Worm (Caenorhabditis elegans): ENCODE results near the gene F37B4.10.

The F37B4.10 gene

DNA sequence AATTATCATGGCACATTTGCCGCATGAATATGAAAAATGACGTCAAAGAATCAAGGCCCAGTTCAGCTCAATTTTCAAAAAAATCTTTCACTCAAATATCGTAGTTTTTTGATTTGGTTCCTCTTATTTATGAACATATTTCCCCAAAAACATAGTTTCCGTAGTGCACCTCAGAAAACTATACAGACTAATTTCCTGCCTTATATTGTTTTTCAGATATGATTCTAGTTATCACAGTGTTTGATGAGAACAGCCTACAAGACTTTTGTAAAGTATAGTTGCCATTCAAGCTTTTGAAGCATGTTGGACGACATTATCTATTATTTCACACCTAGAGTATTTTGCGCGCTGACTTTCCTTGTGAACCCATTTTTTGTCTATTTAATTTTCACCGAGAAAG lies 44.7 kb downstream of the F37B4.10 start, which contains the start of gene srj-50:
Gene srj-50 (plus strand): TSS at position 301 of the 400 bp plus-strand sequence.
- no peak for TF ChIP-seq hlh-30 (tag; optimal IDR thresholded peaks at IDR 0.05; ENCODE audit: insufficient read depth)
- TF ChIP-seq hlh-8 (tag; optimal IDR thresholded peaks at IDR 0.05), result no peak
- TF ChIP-seq C38D4.7 (GFP tag; optimal IDR thresholded peaks at IDR 0.05), result no peak
- TF ChIP-seq mec-3 (tag; optimal IDR thresholded peaks at IDR 0.05; ENCODE audit: borderline replicate concordance), result no peak
- TF ChIP-seq ceh-30 (tag; optimal IDR thresholded peaks at IDR 0.05), result no peak
- TF ChIP-seq pros-1 (tag; optimal IDR thresholded peaks at IDR 0.05), result no peak
- no peak for TF ChIP-seq ceh-24 (tag; optimal IDR thresholded peaks at IDR 0.05)
- no peak for TF ChIP-seq hlh-6 (tag; optimal IDR thresholded peaks at IDR 0.05)
- TF ChIP-seq sox-2 (GFP tag; IDR thresholded peaks at IDR 0.05), result no peak
- TF ChIP-seq fkh-10 (GFP tag; optimal IDR thresholded peaks at IDR 0.05), result no peak
- no peak for TF ChIP-seq pat-9 (tag; optimal IDR thresholded peaks at IDR 0.05)
- TF ChIP-seq K09A11.1 (tag; optimal IDR thresholded peaks at IDR 0.05; ENCODE audit: insufficient read depth), result no peak
- TF ChIP-seq ceh-48 (tag; optimal IDR thresholded peaks at IDR 0.05), result no peak
- TF ChIP-seq C08G9.2 (tag; optimal IDR thresholded peaks at IDR 0.05), result no peak
- TF ChIP-seq dmd-4 (tag; optimal IDR thresholded peaks at IDR 0.05; ENCODE audit: borderline replicate concordance), result no peak
- no peak for TF ChIP-seq rnt-1 (tag; optimal IDR thresholded peaks at IDR 0.05)
- no peak for TF ChIP-seq ceh-45 (GFP tag; IDR thresholded peaks at IDR 0.05)
- TF ChIP-seq ceh-31 (tag; optimal IDR thresholded peaks at IDR 0.05), result no peak
- TF ChIP-seq fkh-6 (tag; optimal IDR thresholded peaks at IDR 0.05), result no peak

DNA sequence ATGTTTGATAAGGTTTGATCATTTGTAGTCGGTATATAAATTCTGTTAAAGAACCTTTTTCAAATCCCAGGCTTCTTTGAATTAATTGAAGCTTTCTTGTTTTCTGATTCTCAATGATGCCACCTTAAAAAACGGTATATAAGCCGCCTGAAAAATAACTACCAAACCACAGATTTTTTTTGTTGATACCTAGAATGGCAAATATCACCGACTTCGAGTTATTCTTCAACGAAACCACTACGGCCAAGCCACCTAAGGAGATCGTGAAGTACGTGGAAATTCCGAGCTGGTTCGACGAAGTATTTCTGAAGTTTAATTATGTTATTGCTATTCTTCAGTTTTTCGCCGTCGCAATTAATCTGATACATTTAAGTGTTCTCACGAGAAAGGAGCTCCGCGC lies 46.6 kb downstream of the F37B4.10 start, which contains the start of gene srw-2:
Gene srw-2 (plus strand): TSS at position 62 of the 400 bp plus-strand sequence.
- TF ChIP-seq ceh-22 (tag; optimal IDR thresholded peaks at IDR 0.05) (no peak), tbx-2 (tag; optimal IDR thresholded peaks at IDR 0.05) (no peak), che-1 (tag; optimal IDR thresholded peaks at IDR 0.05) (no peak), ceh-6 (GFP tag; optimal IDR thresholded peaks at IDR 0.05) (no peak), pat-9 (tag; optimal IDR thresholded peaks at IDR 0.05) (no peak), lim-6 (tag; optimal IDR thresholded peaks at IDR 0.05) (no peak), dmd-4 (tag; optimal IDR thresholded peaks at IDR 0.05; ENCODE audit: borderline replicate concordance) (no peak)

DNA sequence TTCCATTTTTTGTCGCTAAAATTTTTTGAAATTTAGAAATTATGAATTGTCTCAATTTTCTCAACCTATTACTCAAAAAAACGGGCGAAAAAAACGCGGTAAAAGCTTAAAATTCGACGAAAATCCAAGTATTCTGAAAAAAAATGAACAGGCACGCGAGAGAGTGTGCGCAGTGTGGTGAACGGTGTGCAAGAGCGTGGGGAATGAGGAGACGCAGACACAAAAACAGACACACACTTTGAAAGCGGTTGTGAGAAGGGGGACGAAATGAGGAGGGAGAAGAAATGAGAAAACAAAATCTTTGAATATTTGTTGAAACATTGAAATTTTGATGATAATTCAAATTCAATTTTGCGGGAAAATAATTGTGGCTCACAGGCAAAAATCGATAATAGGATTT lies 50.6 kb downstream of the F37B4.10 start, which contains the start of gene T03D3.5:
Gene T03D3.5 (minus strand): TSS at position 21 of the 400 bp plus-strand sequence.
- no peak for TF ChIP-seq tbx-2 (tag; optimal IDR thresholded peaks at IDR 0.05)
- peak; percentile 1 for TF ChIP-seq unc-42 (tag; optimal IDR thresholded peaks at IDR 0.05)

DNA sequence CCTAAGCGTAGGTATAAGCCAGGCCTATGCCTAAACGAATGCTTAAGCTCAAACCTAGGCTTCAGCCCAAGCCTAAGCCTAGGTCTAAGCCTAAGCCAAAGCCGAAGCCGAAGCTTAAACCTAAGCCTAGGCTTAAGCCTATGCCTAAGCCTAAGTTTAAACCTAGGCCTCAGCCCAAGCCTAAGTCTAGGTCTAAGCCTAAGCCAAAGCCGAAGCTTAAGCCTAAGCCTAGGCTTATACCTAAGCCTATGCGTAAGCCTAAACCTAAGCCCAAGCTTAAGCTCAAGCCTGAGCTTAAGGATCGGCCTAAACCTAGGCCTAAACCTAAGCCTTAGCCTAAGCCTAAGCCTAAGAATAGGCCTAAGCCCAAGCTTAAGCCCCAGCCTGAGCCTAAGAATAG lies 51.4 kb downstream of the F37B4.10 start:
- TF ChIP-seq ref-2 (tag; optimal IDR thresholded peaks at IDR 0.05) (no peak), pax-1 (tag; optimal IDR thresholded peaks at IDR 0.05) (no peak), ceh-14 (tag; optimal IDR thresholded peaks at IDR 0.05) (no peak), dve-1 (tag; optimal IDR thresholded peaks at IDR 0.05) (peak; percentile 85), npax-4 (tag; optimal IDR thresholded peaks at IDR 0.05) (no peak)

All from whole organism, late embryonic.